Fruit fly (Drosophila melanogaster) whole organism, embryonic: ENCODE measurements around the gene Pis.

Experiments used
- Asciz ChIP-seq: fragments of 200-800 bp; sonication (Bioruptor generic); optimal IDR thresholded peaks from 2 replicates; lab custom pipeline; 2017; ENCODE audit warnings: missing biosample characterization, mild to moderate bottlenecking, missing genetic modification characterization, missing genetic modification reagents
- CG10366 ChIP-seq: fragments of 200-800 bp; sonication (Bioruptor generic); IDR thresholded peaks from 2 replicates; pipeline ENCODE4 v1.3.6; 2022; ENCODE audit warnings: missing biosample characterization, missing genetic modification characterization
- CG10462 ChIP-seq: fragments of 200-800 bp; sonication (Bioruptor generic); optimal IDR thresholded peaks from 2 replicates; lab custom pipeline; 2016; ENCODE audit warnings: missing biosample characterization, missing genetic modification characterization
- CG10654 ChIP-seq: fragments of 200-800 bp; sonication (Bioruptor generic); optimal IDR thresholded peaks from 2 replicates; lab custom pipeline; 2016; ENCODE audit warnings: missing biosample characterization, missing genetic modification characterization
- CG10959 ChIP-seq: fragments of 200-800 bp; sonication (Bioruptor generic); IDR thresholded peaks from 2 replicates; pipeline ENCODE4 v1.3.6; 2022; ENCODE audit warnings: missing biosample characterization, missing genetic modification characterization
- CG11085 ChIP-seq: fragments of 200-800 bp; sonication (Bioruptor generic); IDR thresholded peaks from 2 replicates; pipeline ENCODE4 v1.3.6; 2022; ENCODE audit warnings: missing biosample characterization, missing genetic modification characterization
- CG11093 ChIP-seq: fragments of 200-800 bp; sonication (Bioruptor generic); IDR thresholded peaks from 3 replicates; pipeline ENCODE4 v1.3.6; 2022; ENCODE audit warnings: missing biosample characterization, missing genetic modification characterization
- CG1603 ChIP-seq: fragments of 200-800 bp; sonication (Bioruptor generic); optimal IDR thresholded peaks from 2 replicates; lab custom pipeline; 2019; ENCODE audit warnings: missing biosample characterization, mild to moderate bottlenecking, missing genetic modification characterization, moderate library complexity
- CG17328 ChIP-seq: fragments of 200-800 bp; sonication (Bioruptor generic); IDR thresholded peaks from 2 replicates; pipeline ENCODE4 v1.3.6; 2022; ENCODE audit warnings: missing biosample characterization, missing genetic modification characterization
- CG17912 ChIP-seq: fragments of 200-800 bp; sonication (Bioruptor generic); optimal IDR thresholded peaks from 2 replicates; lab custom pipeline; 2018; ENCODE audit warnings: missing biosample characterization, mild to moderate bottlenecking, missing genetic modification characterization
- CG18262 ChIP-seq: fragments of 200-800 bp; optimal IDR thresholded peaks from 3 replicates; lab custom pipeline; 2019; ENCODE audit warnings: missing biosample characterization, mild to moderate bottlenecking, missing genetic modification characterization, moderate library complexity
- CG2889 ChIP-seq: fragments of 200-800 bp; sonication (Bioruptor generic); IDR thresholded peaks from 3 replicates; pipeline ENCODE4 v1.3.6; 2022; ENCODE audit warnings: missing biosample characterization, missing genetic modification characterization
- CG31441 ChIP-seq: fragments of 200-800 bp; sonication (Bioruptor generic); IDR thresholded peaks from 2 replicates; pipeline ENCODE4 v1.3.6; 2022; ENCODE audit warnings: missing biosample characterization, missing genetic modification characterization
- CG6175 ChIP-seq: fragments of 200-800 bp; sonication (Bioruptor generic); IDR thresholded peaks from 3 replicates; pipeline ENCODE4 v1.3.6; 2022; ENCODE audit warnings: missing biosample characterization, missing genetic modification characterization
- CG6272 ChIP-seq: fragments of 200-800 bp; sonication (Bioruptor generic); IDR thresholded peaks from 2 replicates; pipeline ENCODE4 v1.3.6; 2022; ENCODE audit warnings: missing biosample characterization, missing genetic modification characterization
- CG6854 ChIP-seq: fragments of 200-800 bp; sonication (Bioruptor generic); optimal IDR thresholded peaks from 3 replicates; lab custom pipeline; 2017; ENCODE audit warnings: missing biosample characterization, mild to moderate bottlenecking, missing genetic modification characterization
- CG7963 ChIP-seq: fragments of 200-800 bp; sonication (Bioruptor generic); IDR thresholded peaks from 3 replicates; pipeline ENCODE4 v1.3.6; 2022; ENCODE audit warnings: missing biosample characterization, missing genetic modification characterization; ENCODE audit not compliant: partially characterized antibody
- CG9215 ChIP-seq: fragments of 200-800 bp; sonication (Bioruptor generic); IDR thresholded peaks from 2 replicates; pipeline ENCODE4 v1.3.6; 2022; ENCODE audit warnings: missing biosample characterization, missing genetic modification characterization
- CHES-1-like ChIP-seq: fragments of 200-800 bp; sonication (Bioruptor generic); optimal IDR thresholded peaks from 2 replicates; lab custom pipeline; 2016; ENCODE audit warnings: missing biosample characterization, missing genetic modification characterization
- Dad ChIP-seq: fragments of 200-800 bp; sonication (Bioruptor generic); optimal IDR thresholded peaks from 3 replicates; lab custom pipeline; 2016; ENCODE audit warnings: missing biosample characterization, missing genetic modification characterization
- Dek ChIP-seq: fragments of 200-800 bp; sonication (Bioruptor generic); optimal IDR thresholded peaks from 3 replicates; lab custom pipeline; 2019; ENCODE audit warnings: missing biosample characterization, mild to moderate bottlenecking, missing genetic modification characterization, moderate library complexity
- GATAe ChIP-seq: fragments of 200-800 bp; sonication (Bioruptor generic); conservative IDR thresholded peaks from 2 replicates; pipeline ENCODE4 v1.3.6; 2022; ENCODE audit warnings: missing biosample characterization, missing genetic modification characterization
- HLHmδ ChIP-seq: fragments of 200-800 bp; sonication (Bioruptor generic); optimal IDR thresholded peaks from 2 replicates; lab custom pipeline; 2018; ENCODE audit warnings: missing biosample characterization, mild to moderate bottlenecking, missing genetic modification characterization, moderate library complexity
- Oaz ChIP-seq: fragments of 200-800 bp; sonication (Bioruptor generic); IDR thresholded peaks from 2 replicates; pipeline ENCODE4 v1.3.6; 2022; ENCODE audit warnings: missing biosample characterization, missing genetic modification characterization
- Sry-δ ChIP-seq: fragments of 200-800 bp; sonication (Bioruptor generic); optimal IDR thresholded peaks from 2 replicates; lab custom pipeline; 2016; ENCODE audit warnings: missing biosample characterization, missing genetic modification characterization
- Xrp1 ChIP-seq: fragments of 200-800 bp; sonication (Bioruptor generic); IDR thresholded peaks from 2 replicates; pipeline ENCODE4 v1.3.6; 2022; ENCODE audit warnings: missing biosample characterization, missing genetic modification characterization
- YL-1 ChIP-seq: fragments of 200-800 bp; sonication (Bioruptor generic); optimal IDR thresholded peaks from 3 replicates; lab custom pipeline; 2017; ENCODE audit warnings: missing biosample characterization, mild to moderate bottlenecking, missing genetic modification characterization
- al ChIP-seq: fragments of 200-800 bp; sonication (Bioruptor generic); IDR thresholded peaks from 2 replicates; pipeline ENCODE4 v1.3.6; 2022; ENCODE audit warnings: missing biosample characterization, missing genetic modification characterization
- bowl ChIP-seq: fragments of 200-800 bp; sonication (Bioruptor generic); IDR thresholded peaks from 2 replicates; pipeline ENCODE4 v1.3.6; 2022; ENCODE audit warnings: missing biosample characterization, missing genetic modification characterization
- br ChIP-seq: fragments of >200 bp; optimal IDR thresholded peaks from 2 replicates; lab custom pipeline; 2017
- cg ChIP-seq: fragments of 200-800 bp; sonication (Bioruptor generic); optimal IDR thresholded peaks from 3 replicates; lab custom pipeline; 2019; ENCODE audit warnings: missing biosample characterization, mild to moderate bottlenecking, missing genetic modification characterization, moderate library complexity
- corto ChIP-seq: fragments of 200-800 bp; sonication (Bioruptor generic); optimal IDR thresholded peaks from 2 replicates; lab custom pipeline; 2016; ENCODE audit warnings: missing biosample characterization, mild to moderate bottlenecking, missing genetic modification characterization, moderate library complexity
- da ChIP-seq: fragments of 200-800 bp; sonication (Bioruptor generic); optimal IDR thresholded peaks from 2 replicates; lab custom pipeline; 2016; ENCODE audit warnings: missing biosample characterization, missing genetic modification characterization
- fd64A ChIP-seq: fragments of 200-800 bp; sonication (Bioruptor generic); optimal IDR thresholded peaks from 3 replicates; lab custom pipeline; 2018; ENCODE audit warnings: missing biosample characterization, mild to moderate bottlenecking, missing genetic modification characterization
- grau ChIP-seq: fragments of 200-800 bp; optimal IDR thresholded peaks from 3 replicates; lab custom pipeline; 2019; ENCODE audit warnings: missing biosample characterization, mild to moderate bottlenecking, missing genetic modification characterization, moderate library complexity
- gsb ChIP-seq: fragments of 200-800 bp; sonication (Bioruptor generic); IDR thresholded peaks from 2 replicates; pipeline ENCODE4 v1.3.6; 2022; ENCODE audit warnings: missing biosample characterization, missing genetic modification characterization
- hkb ChIP-seq, 2 experiments: fragments of 200-800 bp in 1 of 2; fragments of >200 bp in 1 of 2; sonication (Bioruptor generic) in 1 of 2; IDR thresholded peaks in 1 of 2; optimal IDR thresholded peaks in 1 of 2; 2 replicates each; pipeline versions ENCODE4 v1.3.6 to Lab custom; 2017 to 2022; ENCODE audit warnings: missing biosample characterization in 1 of 2, missing genetic modification characterization in 1 of 2
- jumu ChIP-seq: fragments of 200-800 bp; sonication (Bioruptor generic); optimal IDR thresholded peaks from 3 replicates; lab custom pipeline; 2016; ENCODE audit warnings: missing biosample characterization, missing genetic modification characterization
- kah ChIP-seq: fragments of 200-800 bp; sonication (Bioruptor generic); optimal IDR thresholded peaks from 2 replicates; lab custom pipeline; 2018; ENCODE audit warnings: missing biosample characterization, mild to moderate bottlenecking, missing genetic modification characterization
- lilli ChIP-seq: fragments of 200-800 bp; sonication (Bioruptor generic); optimal IDR thresholded peaks from 3 replicates; lab custom pipeline; 2016; ENCODE audit warnings: missing biosample characterization, missing genetic modification characterization
- mam ChIP-seq: fragments of 200-800 bp; sonication (Bioruptor generic); optimal IDR thresholded peaks from 3 replicates; lab custom pipeline; 2016; ENCODE audit warnings: missing biosample characterization, missing genetic modification characterization
- mld ChIP-seq: fragments of 200-800 bp; sonication (Bioruptor generic); IDR thresholded peaks from 3 replicates; pipeline ENCODE4 v1.3.6; 2022; ENCODE audit warnings: missing biosample characterization, missing genetic modification characterization; ENCODE audit not compliant: partially characterized antibody
- nerfin-1 ChIP-seq: fragments of 200-800 bp; sonication (Bioruptor generic); optimal IDR thresholded peaks from 3 replicates; lab custom pipeline; 2019; ENCODE audit warnings: missing biosample characterization, mild to moderate bottlenecking, missing genetic modification characterization, moderate library complexity
- oc ChIP-seq: fragments of 200-800 bp; sonication (Bioruptor generic); optimal IDR thresholded peaks from 2 replicates; lab custom pipeline; 2018; ENCODE audit warnings: missing biosample characterization, mild to moderate bottlenecking, missing genetic modification characterization, moderate library complexity
- peb ChIP-seq: fragments of 200-800 bp; sonication (Bioruptor generic); IDR thresholded peaks from 2 replicates; pipeline ENCODE4 v1.3.6; 2022; ENCODE audit warnings: missing biosample characterization, missing genetic modification characterization
- repo ChIP-seq: fragments of 200-800 bp; sonication (Bioruptor generic); optimal IDR thresholded peaks from 2 replicates; lab custom pipeline; 2016; ENCODE audit warnings: missing biosample characterization, missing genetic modification characterization
- sens ChIP-seq: fragments of 200-800 bp; sonication (Bioruptor generic); peaks from one replicate; lab custom pipeline; 2016; ENCODE audit warnings: missing biosample characterization, missing genetic modification characterization
- ssp ChIP-seq: fragments of 200-800 bp; sonication (Bioruptor generic); IDR thresholded peaks from 2 replicates; pipeline ENCODE4 v1.3.6; 2022; ENCODE audit warnings: missing biosample characterization, missing genetic modification characterization
- stwl ChIP-seq: fragments of 200-800 bp; sonication (Bioruptor generic); optimal IDR thresholded peaks from 3 replicates; lab custom pipeline; 2018; ENCODE audit warnings: missing biosample characterization, mild to moderate bottlenecking, missing genetic modification characterization, moderate library complexity
- toy ChIP-seq: fragments of 200-800 bp; sonication (Bioruptor generic); IDR thresholded peaks from 2 replicates; pipeline ENCODE4 v1.3.6; 2022; ENCODE audit warnings: missing biosample characterization, missing genetic modification characterization
- wek ChIP-seq: fragments of 200-800 bp; sonication (Bioruptor generic); optimal IDR thresholded peaks from 3 replicates; lab custom pipeline; 2018; ENCODE audit warnings: missing biosample characterization, mild to moderate bottlenecking, missing genetic modification characterization, moderate library complexity
- zen2 ChIP-seq: fragments of 200-800 bp; sonication (Bioruptor generic); IDR thresholded peaks from 3 replicates; pipeline ENCODE4 v1.3.6; 2022; ENCODE audit warnings: missing biosample characterization, missing genetic modification characterization; ENCODE audit not compliant: partially characterized antibody
- zfh2 ChIP-seq: fragments of 200-800 bp; sonication (Bioruptor generic); optimal IDR thresholded peaks from 2 replicates; lab custom pipeline; 2016; ENCODE audit warnings: missing biosample characterization, missing genetic modification characterization

Gene Pis

DNA sequence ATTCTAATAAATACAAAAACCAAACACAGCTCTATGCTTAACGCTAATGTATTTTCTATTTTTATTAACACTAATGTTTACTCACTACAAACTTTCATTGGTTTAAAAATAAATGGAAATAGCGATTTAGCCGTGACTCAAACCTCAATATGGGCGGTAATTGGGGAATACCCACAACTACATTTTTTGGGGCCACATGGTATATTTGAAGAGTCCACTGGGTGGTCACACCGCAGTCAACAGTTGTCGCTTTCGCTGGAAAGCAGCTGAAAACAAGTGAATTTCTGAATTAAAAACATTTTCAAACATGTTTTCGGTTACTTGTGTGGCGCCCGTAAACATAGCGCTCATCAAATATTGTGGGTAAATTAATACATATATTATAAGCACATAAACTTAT is 45.4 kb upstream of the Pis start, which contains the start of gene Mvd (continued):
- no peak for TF ChIP-seq GATAe (GFP tag; lab: Robert Waterston, UW)
- TF ChIP-seq CG10959 (GFP tag; lab: Robert Waterston, UW), result no peak
- no peak for TF ChIP-seq peb
- no peak for TF ChIP-seq CG7963 (GFP tag; lab: Robert Waterston, UW)
- peak; percentile 77 for TF ChIP-seq YL-1 (GFP tag; lab: Kevin White, UChicago)
- TF ChIP-seq Xrp1 (GFP tag; lab: Robert Waterston, UW), result no peak
- TF ChIP-seq CG6854 (GFP tag; lab: Kevin White, UChicago), result no peak
- TF ChIP-seq CG18262 (tag; lab: Kevin White, UChicago), result no peak
- TF ChIP-seq CG1603, result peak; percentile 84
- TF ChIP-seq CG6272, result no peak
- TF ChIP-seq br (lab: Kevin White, UChicago), result no peak
- no peak for TF ChIP-seq lilli
- TF ChIP-seq CHES-1-like (GFP tag; lab: Kevin White, UChicago), result no peak
- no peak for TF ChIP-seq Asciz (GFP tag; lab: Kevin White, UChicago)
- TF ChIP-seq CG10462 (GFP tag; lab: Kevin White, UChicago), result no peak
- no peak for TF ChIP-seq Oaz (GFP tag; lab: Robert Waterston, UW)
- no peak for TF ChIP-seq CG2889 (GFP tag; lab: Robert Waterston, UW)
- TF ChIP-seq toy (GFP tag; lab: Robert Waterston, UW), result no peak
- no peak for TF ChIP-seq CG17328
- TF ChIP-seq repo, result no peak
- TF ChIP-seq CG31441 (GFP tag; lab: Robert Waterston, UW), result no peak
- no peak for TF ChIP-seq HLHmδ (GFP tag; lab: Kevin White, UChicago)
- TF ChIP-seq ssp (GFP tag; lab: Robert Waterston, UW), result no peak
- TF ChIP-seq jumu (GFP tag; lab: Kevin White, UChicago), result no peak
- no peak for TF ChIP-seq CG10654
- TF ChIP-seq fd64A (GFP tag; lab: Kevin White, UChicago), result no peak
- no peak for TF ChIP-seq CG11085 (GFP tag; lab: Robert Waterston, UW)
- no peak for TF ChIP-seq zen2
- TF ChIP-seq da, result no peak
- no peak for TF ChIP-seq CG6175 (GFP tag; lab: Robert Waterston, UW)
- no peak for TF ChIP-seq cg
- TF ChIP-seq oc, result no peak
- TF ChIP-seq Dek, result no peak
- TF ChIP-seq gsb (GFP tag; lab: Robert Waterston, UW), result no peak
- peak; percentile 17 for TF ChIP-seq mam
- no peak for TF ChIP-seq nerfin-1 (tag; lab: Kevin White, UChicago)
- no peak for TF ChIP-seq CG11093 (GFP tag; lab: Robert Waterston, UW)
- TF ChIP-seq Sry-δ (GFP tag; lab: Kevin White, UChicago), result peak; percentile 53
- TF ChIP-seq Dad (GFP tag; lab: Kevin White, UChicago), result no peak
- no peak for TF ChIP-seq al (GFP tag; lab: Robert Waterston, UW)
- TF ChIP-seq grau (tag; lab: Kevin White, UChicago), result no peak
- TF ChIP-seq CG17912, result no peak
- no peak for TF ChIP-seq CG10366 (GFP tag; lab: Robert Waterston, UW)
- TF ChIP-seq mld (GFP tag; lab: Robert Waterston, UW), result no peak
- no peak for TF ChIP-seq CG9215 (GFP tag; lab: Robert Waterston, UW)
- TF ChIP-seq stwl (tag; lab: Kevin White, UChicago), result peak; percentile 44
- no peak for TF ChIP-seq zfh2
- TF ChIP-seq hkb (optimal IDR thresholded peaks at IDR 0.05; lab: Kevin White, UChicago), result peak; percentile 17
- TF ChIP-seq hkb (GFP tag; IDR thresholded peaks at IDR 0.05; lab: Robert Waterston, UW), result no peak
- TF ChIP-seq corto (GFP tag; lab: Kevin White, UChicago), result no peak
- TF ChIP-seq sens (GFP tag; lab: Kevin White, UChicago), result no peak
- TF ChIP-seq wek (GFP tag; lab: Kevin White, UChicago), result peak; percentile 99
- no peak for TF ChIP-seq bowl (GFP tag; lab: Robert Waterston, UW)
- peak; percentile 33 for TF ChIP-seq kah (GFP tag; lab: Kevin White, UChicago)
